Worm (Caenorhabditis elegans): ENCODE data around the gene zmp-3.

- TF ChIP-seq ceh-13 (GFP tag; optimal IDR thresholded peaks at IDR 0.05) (no peak), ceh-36 (tag; optimal IDR thresholded peaks at IDR 0.05) (no peak), pes-1 (GFP tag; IDR thresholded peaks at IDR 0.05) (no peak), tbx-37 (GFP tag; conservative IDR thresholded peaks at IDR 0.05) (no peak), ama-1 (optimal IDR thresholded peaks at IDR 0.05) (no peak), tra-4 (tag; optimal IDR thresholded peaks at IDR 0.05) (no peak)
These were observed 36.2 kb upstream of the zmp-3 start, which contains the start of gene srh-87 for ce11 chrV:2945602-2946001.

All from whole organism, early embryonic.